Worm (Caenorhabditis elegans) whole organism, L4 larva: Measurements from ENCODE around the gene mpst-1.

Source experiments
- F44E2.7 ChIP-seq: fragments of 200-800 bp; sonication (Bioruptor generic); IDR thresholded peaks from 2 replicates; pipeline ENCODE4 v2.1.2; 2022; ENCODE audit warnings: missing genetic modification characterization, missing compliant biosample characterization
- F49E8.2 ChIP-seq: sonication (generic microtip); optimal IDR thresholded peaks from 2 replicates; lab custom pipeline; 2016; ENCODE audit warnings: missing compliant biosample characterization, mild to moderate bottlenecking, missing genetic modification characterization, borderline replicate concordance
- Y5F2A.4 ChIP-seq: fragments of 200-800 bp; sonication (Bioruptor generic); optimal IDR thresholded peaks from 2 replicates; lab custom pipeline; 2018; ENCODE audit warnings: mild to moderate bottlenecking, missing genetic modification characterization, missing compliant biosample characterization
- aha-1 ChIP-seq: fragments of 150-350 bp; peaks from one replicate; lab custom pipeline; 2014; ENCODE audit warnings: missing biosample characterization, missing genetic modification characterization
- ceh-20 ChIP-seq: fragments of 200-800 bp; sonication (Bioruptor generic); IDR thresholded peaks from 2 replicates; pipeline ENCODE4 v1.3.6; 2022; ENCODE audit warnings: missing genetic modification reagents, missing genetic modification characterization, missing compliant biosample characterization
- ceh-62 ChIP-seq: sonication (generic microtip); optimal IDR thresholded peaks from 2 replicates; lab custom pipeline; 2017; ENCODE audit warnings: missing biosample characterization, missing genetic modification characterization
- cey-2 ChIP-seq: sonication (generic microtip); optimal IDR thresholded peaks from 3 replicates; lab custom pipeline; 2017; ENCODE audit warnings: missing genetic modification characterization, mild to moderate bottlenecking, missing compliant biosample characterization, antibody characterized with exemption, borderline replicate concordance; ENCODE audit not compliant: insufficient read depth
- ctbp-1 ChIP-seq: fragments of 200-800 bp; sonication (Bioruptor generic); IDR thresholded peaks from 2 replicates; pipeline ENCODE4 v1.3.6; 2022; ENCODE audit warnings: missing genetic modification reagents, missing genetic modification characterization, missing compliant biosample characterization
- daf-12 ChIP-seq: fragments of 150-350 bp; optimal IDR thresholded peaks from 2 replicates; lab custom pipeline; 2014; ENCODE audit warnings: missing biosample characterization, missing genetic modification reagents, missing genetic modification characterization
- daf-16 ChIP-seq, 3 experiments: sonication (generic microtip); optimal IDR thresholded peaks; 2 replicates each; lab custom pipeline; 2016 to 2017; ENCODE audit warnings: missing genetic modification characterization in 3 of 3, missing genetic modification reagents in 3 of 3, mild to moderate bottlenecking in 2 of 3, missing compliant biosample characterization in 2 of 3, missing biosample characterization in 1 of 3, moderate library complexity in 1 of 3
- dmd-6 ChIP-seq: fragments of 200-800 bp; sonication (Bioruptor generic); IDR thresholded peaks from 2 replicates; pipeline ENCODE4 v1.3.6; 2022; ENCODE audit warnings: missing genetic modification reagents, missing genetic modification characterization, missing compliant biosample characterization
- dmd-9 ChIP-seq: fragments of 200-800 bp; sonication (Bioruptor generic); IDR thresholded peaks from 2 replicates; pipeline ENCODE4 v1.3.6; 2022; ENCODE audit warnings: missing genetic modification reagents, missing genetic modification characterization, missing compliant biosample characterization
- dve-1 ChIP-seq: sonication (generic microtip); optimal IDR thresholded peaks from 2 replicates; lab custom pipeline; 2017; ENCODE audit warnings: antibody characterized with exemption, mild to moderate bottlenecking, missing genetic modification characterization, missing compliant biosample characterization; ENCODE audit not compliant: insufficient read depth
- egl-27 ChIP-seq: sonication (generic microtip); optimal IDR thresholded peaks from 3 replicates; lab custom pipeline; 2017; ENCODE audit warnings: missing biosample characterization, missing genetic modification reagents, missing genetic modification characterization
- fos-1 ChIP-seq: fragments of 150-350 bp; optimal IDR thresholded peaks from 2 replicates; lab custom pipeline; 2014; ENCODE audit warnings: missing biosample characterization, missing genetic modification characterization
- gei-8 ChIP-seq: fragments of 200-800 bp; sonication (Bioruptor generic); optimal IDR thresholded peaks from 2 replicates; lab custom pipeline; 2018; ENCODE audit warnings: mild to moderate bottlenecking, missing genetic modification characterization, missing compliant biosample characterization
- hlh-30 ChIP-seq: sonication (generic microtip); optimal IDR thresholded peaks from 2 replicates; lab custom pipeline; 2017; ENCODE audit warnings: antibody characterized with exemption, mild to moderate bottlenecking, missing genetic modification characterization, missing compliant biosample characterization; ENCODE audit not compliant: insufficient read depth
- hmg-1.1 ChIP-seq: fragments of 200-800 bp; sonication (Bioruptor generic); IDR thresholded peaks from 2 replicates; pipeline ENCODE4 v1.3.6; 2022; ENCODE audit warnings: missing genetic modification reagents, missing genetic modification characterization, missing compliant biosample characterization
- jun-1 ChIP-seq: fragments of 150-350 bp; optimal IDR thresholded peaks from 2 replicates; lab custom pipeline; 2014; ENCODE audit warnings: missing biosample characterization, missing genetic modification reagents, missing genetic modification characterization
- lin-1 ChIP-seq: fragments of 200-800 bp; sonication (Bioruptor generic); IDR thresholded peaks from 2 replicates; pipeline ENCODE4 v1.3.6; 2022; ENCODE audit warnings: missing genetic modification reagents, missing genetic modification characterization, missing compliant biosample characterization
- lin-38 ChIP-seq: fragments of 200-800 bp; sonication (Bioruptor generic); IDR thresholded peaks from 2 replicates; pipeline ENCODE4 v1.3.6; 2022; ENCODE audit warnings: missing genetic modification reagents, missing genetic modification characterization, missing compliant biosample characterization
- mdl-1 ChIP-seq, 2 experiments: fragments of 150-350 bp in 1 of 2; sonication (generic microtip) in 1 of 2; optimal IDR thresholded peaks; 2 replicates each; lab custom pipeline; 2014 to 2017; ENCODE audit warnings: missing biosample characterization in 2 of 2, missing genetic modification characterization in 2 of 2
- mdt-29 ChIP-seq: fragments of 200-800 bp; sonication (Bioruptor generic); IDR thresholded peaks from 2 replicates; pipeline ENCODE4 v1.3.6; 2022; ENCODE audit warnings: missing genetic modification reagents, missing genetic modification characterization, missing compliant biosample characterization
- mep-1 ChIP-seq: fragments of 150-350 bp; sonication (generic microtip); optimal IDR thresholded peaks from 3 replicates; lab custom pipeline; 2014; ENCODE audit warnings: missing biosample characterization, missing genetic modification characterization
- mes-2 ChIP-seq: sonication (generic microtip); optimal IDR thresholded peaks from 2 replicates; lab custom pipeline; 2016; ENCODE audit warnings: missing genotype, mild to moderate bottlenecking, missing genetic modification characterization, missing compliant biosample characterization; ENCODE audit not compliant: poor library complexity, severe bottlenecking
- mxl-2 ChIP-seq: fragments of 200-800 bp; sonication (Bioruptor generic); conservative IDR thresholded peaks from 2 replicates; pipeline ENCODE4 v1.3.6; 2022; ENCODE audit warnings: missing genetic modification reagents, missing genetic modification characterization, missing compliant biosample characterization
- nhr-102 ChIP-seq: sonication (generic microtip); optimal IDR thresholded peaks from 2 replicates; lab custom pipeline; 2016; ENCODE audit warnings: mild to moderate bottlenecking, missing genetic modification characterization, moderate library complexity, missing compliant biosample characterization
- nhr-237 ChIP-seq: sonication (generic microtip); optimal IDR thresholded peaks from 2 replicates; lab custom pipeline; 2017; ENCODE audit warnings: missing biosample characterization, missing genetic modification characterization
- nhr-28 ChIP-seq: fragments of 150-350 bp; optimal IDR thresholded peaks from 2 replicates; lab custom pipeline; 2014; ENCODE audit warnings: missing biosample characterization, missing genetic modification characterization
- nhr-41 ChIP-seq: fragments of 200-800 bp; sonication (Bioruptor generic); IDR thresholded peaks from 2 replicates; pipeline ENCODE4 v1.3.6; 2022; ENCODE audit warnings: missing genetic modification reagents, missing genetic modification characterization, missing compliant biosample characterization
- nhr-6 ChIP-seq: fragments of 150-350 bp; optimal IDR thresholded peaks from 2 replicates; lab custom pipeline; 2014; ENCODE audit warnings: missing biosample characterization, missing genetic modification characterization
- nhr-77 ChIP-seq: fragments of 150-350 bp; optimal IDR thresholded peaks from 2 replicates; lab custom pipeline; 2014; ENCODE audit warnings: missing biosample characterization, missing genetic modification characterization
- pha-4 ChIP-seq, 2 experiments: fragments of 150-350 bp in 1 of 2; fragments of 200-800 bp in 1 of 2; sonication (Bioruptor generic) in 1 of 2; IDR thresholded peaks in 1 of 2; optimal IDR thresholded peaks in 1 of 2; 2 replicates each; pipeline versions ENCODE4 v1.3.6 to Lab custom; 2014 to 2022; ENCODE audit warnings: missing genetic modification characterization in 2 of 2, missing genetic modification reagents in 2 of 2, missing biosample characterization in 1 of 2, missing compliant biosample characterization in 1 of 2
- php-3 ChIP-seq: fragments of 200-800 bp; sonication (Bioruptor generic); IDR thresholded peaks from 2 replicates; pipeline ENCODE4 v1.3.6; 2022; ENCODE audit warnings: missing genetic modification reagents, missing genetic modification characterization, missing compliant biosample characterization
- rbr-2 ChIP-seq: sonication (generic microtip); optimal IDR thresholded peaks from 2 replicates; lab custom pipeline; 2016; ENCODE audit warnings: missing genotype, missing genetic modification characterization, missing compliant biosample characterization
- saeg-2 ChIP-seq: fragments of 200-800 bp; sonication (Bioruptor generic); IDR thresholded peaks from 2 replicates; pipeline ENCODE4 v1.3.6; 2022; ENCODE audit warnings: missing genetic modification reagents, missing genetic modification characterization, missing compliant biosample characterization
- set-16 ChIP-seq: fragments of 200-800 bp; sonication (Bioruptor generic); IDR thresholded peaks from 2 replicates; pipeline ENCODE4 v1.3.6; 2022; ENCODE audit warnings: missing genetic modification reagents, missing genetic modification characterization, missing compliant biosample characterization
- snpc-4 ChIP-seq: fragments of 150-350 bp; optimal IDR thresholded peaks from 2 replicates; lab custom pipeline; 2014; ENCODE audit warnings: missing biosample characterization, missing genetic modification characterization
- spr-1 ChIP-seq: sonication (generic microtip); optimal IDR thresholded peaks from 2 replicates; lab custom pipeline; 2016; ENCODE audit warnings: mild to moderate bottlenecking, missing genetic modification characterization, missing compliant biosample characterization
- spr-3 ChIP-seq: fragments of 200-800 bp; sonication (Bioruptor generic); optimal IDR thresholded peaks from 2 replicates; lab custom pipeline; 2018; ENCODE audit warnings: mild to moderate bottlenecking, missing genetic modification characterization, missing compliant biosample characterization
- zfp-2 ChIP-seq: sonication (generic microtip); optimal IDR thresholded peaks from 2 replicates; lab custom pipeline; 2016; ENCODE audit warnings: mild to moderate bottlenecking, missing genetic modification characterization, missing compliant biosample characterization
- zip-2 ChIP-seq: fragments of 150-350 bp; optimal IDR thresholded peaks from 2 replicates; lab custom pipeline; 2014; ENCODE audit warnings: missing biosample characterization, missing genetic modification characterization
- ztf-11 ChIP-seq: fragments of 150-350 bp; optimal IDR thresholded peaks from 2 replicates; lab custom pipeline; 2014; ENCODE audit warnings: missing biosample characterization, missing genetic modification characterization
- ztf-7 ChIP-seq: fragments of 150-350 bp; optimal IDR thresholded peaks from 2 replicates; lab custom pipeline; 2014; ENCODE audit warnings: missing biosample characterization, missing genetic modification characterization

Gene mpst-1

ce11 chrV:11859082-11859858 is 32.4 kb upstream of the mpst-1 start (continued):
- TF ChIP-seq pha-4 (GFP tag; IDR thresholded peaks at IDR 0.05; lab: Robert Waterston, UW) (no peak), pha-4 (tag; optimal IDR thresholded peaks at IDR 0.05; lab: Kevin White, UChicago) (peak; percentile 23), ctbp-1 (GFP tag; lab: Robert Waterston, UW) (no peak), php-3 (GFP tag; lab: Robert Waterston, UW) (0 out of 2 replicates have a peak, but pooled peaks have one; percentile 7), mdt-29 (GFP tag; lab: Robert Waterston, UW) (no peak), nhr-28 (tag; lab: Kevin White, UChicago) (peak; percentile 40), mdl-1 (tag; optimal IDR thresholded peaks at IDR 0.05; lab: Kevin White, UChicago) (peak; percentile 59 to 90)

- TF ChIP-seq saeg-2 (GFP tag; lab: Robert Waterston, UW), result no peak
- no peak for TF ChIP-seq nhr-28 (tag; lab: Kevin White, UChicago)
- no peak for TF ChIP-seq nhr-41
- TF ChIP-seq jun-1 (tag; lab: Kevin White, UChicago), result no peak
- no peak for TF ChIP-seq ceh-20 (GFP tag; lab: Robert Waterston, UW)
- peak; percentile 65 for TF ChIP-seq aha-1
- no peak for TF ChIP-seq zip-2 (tag; lab: Kevin White, UChicago)
These were observed 31.4 kb upstream of the mpst-1 start for ce11 chrV:11858299-11858698.

- TF ChIP-seq nhr-28 (tag; lab: Kevin White, UChicago) (peak; percentile 25), spr-1 (tag; lab: Kevin White, UChicago) (no peak), mdl-1 (tag; optimal IDR thresholded peaks at IDR 0.05; lab: Kevin White, UChicago) (peak; percentile 8 to 17), cey-2 (tag; lab: Kevin White, UChicago) (no peak), php-3 (GFP tag; lab: Robert Waterston, UW) (no peak), spr-3 (GFP tag; lab: Kevin White, UChicago) (no peak), zfp-2 (tag; lab: Kevin White, UChicago) (no peak), gei-8 (GFP tag; lab: Kevin White, UChicago) (no peak), daf-16 (GFP tag; optimal IDR thresholded peaks at IDR 0.05; lab: Kevin White, UChicago) (no peak), daf-16 (tag; optimal IDR thresholded peaks at IDR 0.05; lab: Kevin White, UChicago) (no peak), hmg-1.1 (GFP tag; lab: Robert Waterston, UW) (no peak), dve-1 (tag; lab: Kevin White, UChicago) (no peak), rbr-2 (no peak), Y5F2A.4 (GFP tag; lab: Kevin White, UChicago) (no peak), mxl-2 (GFP tag; lab: Robert Waterston, UW) (no peak), ztf-7 (tag; lab: Kevin White, UChicago) (no peak), snpc-4 (tag; lab: Kevin White, UChicago) (no peak), nhr-102 (tag; lab: Kevin White, UChicago) (no peak), lin-1 (GFP tag; lab: Robert Waterston, UW) (no peak), daf-12 (tag; lab: Kevin White, UChicago) (no peak), mes-2 (tag; lab: Kevin White, UChicago) (no peak), nhr-77 (tag; lab: Kevin White, UChicago) (no peak), dmd-9 (GFP tag; lab: Robert Waterston, UW) (no peak), ceh-62 (tag; lab: Kevin White, UChicago) (no peak), nhr-6 (tag; lab: Kevin White, UChicago) (no peak), lin-38 (GFP tag; lab: Robert Waterston, UW) (no peak), fos-1 (tag; lab: Kevin White, UChicago) (no peak), egl-27 (no peak), hlh-30 (tag; lab: Kevin White, UChicago) (peak; percentile 39), zip-2 (tag; lab: Kevin White, UChicago) (no peak), F49E8.2 (tag; lab: Kevin White, UChicago) (no peak), F44E2.7 (GFP tag; lab: Robert Waterston, UW) (no peak), mep-1 (tag; lab: Kevin White, UChicago) (peak; percentile 4), nhr-237 (tag; lab: Kevin White, UChicago) (no peak), set-16 (GFP tag; lab: Robert Waterston, UW) (no peak), dmd-6 (GFP tag; lab: Robert Waterston, UW) (peak; percentile 25; the same call in 1 of the 2 replicates), aha-1 (peak; percentile 97), ztf-11 (no peak)
These were observed 30.9 kb upstream of the mpst-1 start for ce11 chrV:11857756-11858155.
